Worm (Caenorhabditis elegans) whole organism, L2 larva: ENCODE measurements around the gene grd-2.
"Not testable (repeated sequence)": the region's sequence is repeated elsewhere in the genome, so short reads cannot be mapped to it uniquely, and the experiment has no call there.

Experiments
- ceh-82 ChIP-seq: fragments of 150-350 bp; optimal IDR thresholded peaks from 2 replicates; lab custom pipeline; 2014; ENCODE audit warnings: missing biosample characterization, missing genetic modification characterization
- fos-1 ChIP-seq: fragments of 150-350 bp; optimal IDR thresholded peaks from 2 replicates; lab custom pipeline; 2014; ENCODE audit warnings: missing biosample characterization, missing genetic modification characterization
- lin-13 ChIP-seq: fragments of 150-350 bp; optimal IDR thresholded peaks from 2 replicates; lab custom pipeline; 2014; ENCODE audit warnings: missing biosample characterization, missing genetic modification reagents, missing genetic modification characterization
- lsy-2 ChIP-seq, 2 experiments: fragments of 150-350 bp in 1 of 2; sonication (generic microtip) in 1 of 2; optimal IDR thresholded peaks; 2 replicates each; lab custom pipeline; 2014 to 2017; ENCODE audit warnings: missing biosample characterization in 2 of 2, missing genetic modification characterization in 2 of 2
- nhr-11 ChIP-seq: fragments of 150-350 bp; optimal IDR thresholded peaks from 2 replicates; lab custom pipeline; 2014; ENCODE audit warnings: missing biosample characterization, missing genetic modification characterization
- nhr-237 ChIP-seq: fragments of 150-350 bp; optimal IDR thresholded peaks from 2 replicates; lab custom pipeline; 2014; ENCODE audit warnings: missing biosample characterization, missing genetic modification characterization
- snpc-4 ChIP-seq: fragments of 150-350 bp; optimal IDR thresholded peaks from 2 replicates; lab custom pipeline; 2014; ENCODE audit warnings: missing biosample characterization, missing genetic modification characterization
- unc-55 ChIP-seq: fragments of 150-350 bp; sonication (generic microtip); optimal IDR thresholded peaks from 3 replicates; lab custom pipeline; 2014; ENCODE audit warnings: missing biosample characterization, missing genetic modification reagents, missing genetic modification characterization
- unc-62 ChIP-seq: fragments of 150-350 bp; optimal IDR thresholded peaks from 2 replicates; lab custom pipeline; 2014; ENCODE audit warnings: missing biosample characterization, missing genetic modification reagents, missing genetic modification characterization
- zag-1 ChIP-seq: fragments of 150-350 bp; optimal IDR thresholded peaks from 2 replicates; lab custom pipeline; 2014; ENCODE audit warnings: missing biosample characterization, missing genetic modification characterization
- ztf-11 ChIP-seq: sonication (generic microtip); optimal IDR thresholded peaks from 2 replicates; lab custom pipeline; 2017; ENCODE audit warnings: missing biosample characterization, missing genetic modification characterization

DNA sequence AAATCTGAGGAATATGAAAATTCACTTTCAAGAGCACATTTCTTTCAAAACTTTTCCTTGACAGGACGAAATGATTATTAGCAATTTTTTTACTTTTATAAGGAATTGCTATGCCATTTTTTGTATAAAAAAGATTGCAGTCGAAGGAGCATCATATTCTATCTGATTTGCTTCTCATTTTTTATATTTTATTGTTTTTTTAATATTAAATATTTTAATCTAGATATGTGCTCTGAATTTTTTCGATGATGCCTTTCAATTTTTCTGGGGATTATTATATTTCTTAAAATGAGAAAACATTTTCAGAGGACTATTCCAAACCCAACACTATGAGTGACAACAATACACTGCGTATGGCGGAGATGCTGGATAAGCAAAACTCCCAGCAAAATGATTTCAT is 45.5 kb upstream of the grd-2 start, which contains the start of gene F26F2.13:
- not testable (repeated sequence) for TF ChIP-seq unc-62; lin-13 (GFP tag; lab: Kevin White, UChicago); ztf-11 (tag; lab: Kevin White, UChicago); unc-55 (GFP tag; lab: Kevin White, UChicago); nhr-237 (tag; lab: Kevin White, UChicago); lsy-2 (tag; optimal IDR thresholded peaks at IDR 0.05; lab: Kevin White, UChicago); ceh-82; fos-1; snpc-4 (tag; lab: Kevin White, UChicago); nhr-11; zag-1
